Fruit fly (Drosophila melanogaster) whole organism, prepupa: ENCODE data around the gene FER.

ENCODE experiments used
- CG10631 ChIP-seq: fragments of 200-800 bp; sonication (Bioruptor generic); optimal IDR thresholded peaks from 2 replicates; lab custom pipeline; 2016; ENCODE audit warnings: missing biosample characterization, missing genetic modification characterization
- CG11902 ChIP-seq: fragments of 200-800 bp; sonication (Bioruptor generic); optimal IDR thresholded peaks from 3 replicates; lab custom pipeline; 2016; ENCODE audit warnings: missing biosample characterization, missing genetic modification characterization
- CG16779 ChIP-seq: fragments of 200-800 bp; sonication (Bioruptor generic); optimal IDR thresholded peaks from 3 replicates; lab custom pipeline; 2017; ENCODE audit warnings: missing biosample characterization, mild to moderate bottlenecking, missing genetic modification characterization
- CG3032 ChIP-seq: fragments of 200-800 bp; optimal IDR thresholded peaks from 2 replicates; lab custom pipeline; 2019; ENCODE audit warnings: missing biosample characterization, mild to moderate bottlenecking, missing genetic modification characterization, moderate library complexity
- CG32006 ChIP-seq: fragments of 200-800 bp; sonication (Bioruptor generic); optimal IDR thresholded peaks from 3 replicates; lab custom pipeline; 2017; ENCODE audit warnings: missing biosample characterization, mild to moderate bottlenecking, missing genetic modification characterization
- CG34406 ChIP-seq: fragments of 200-800 bp; sonication (Bioruptor generic); optimal IDR thresholded peaks from 3 replicates; lab custom pipeline; 2016; ENCODE audit warnings: missing biosample characterization, missing genetic modification characterization
- CG3919 ChIP-seq: fragments of 200-800 bp; sonication (Bioruptor generic); optimal IDR thresholded peaks from 3 replicates; lab custom pipeline; 2016; ENCODE audit warnings: missing biosample characterization, missing genetic modification characterization
- CG6792 ChIP-seq: fragments of 200-800 bp; sonication (Bioruptor generic); optimal IDR thresholded peaks from 3 replicates; lab custom pipeline; 2016; ENCODE audit warnings: missing biosample characterization, missing genetic modification characterization
- CG6808 ChIP-seq: fragments of 200-800 bp; sonication (Bioruptor generic); optimal IDR thresholded peaks from 3 replicates; lab custom pipeline; 2017; ENCODE audit warnings: missing biosample characterization, missing genetic modification characterization, mild to moderate bottlenecking, moderate library complexity, missing genetic modification reagents
- CG6854 ChIP-seq: fragments of 200-800 bp; sonication (Bioruptor generic); optimal IDR thresholded peaks from 2 replicates; lab custom pipeline; 2017; ENCODE audit warnings: missing biosample characterization, mild to moderate bottlenecking, missing genetic modification characterization
- CG8319 ChIP-seq: fragments of 200-800 bp; sonication (Bioruptor generic); optimal IDR thresholded peaks from 3 replicates; lab custom pipeline; 2016; ENCODE audit warnings: missing biosample characterization, missing genetic modification characterization
- Eip75B ChIP-seq: fragments of 200-800 bp; sonication (Bioruptor generic); optimal IDR thresholded peaks from 3 replicates; lab custom pipeline; 2016; ENCODE audit warnings: missing biosample characterization, missing genetic modification characterization
- Eip78C ChIP-seq: fragments of 200-800 bp; sonication (Bioruptor generic); peaks from one replicate; lab custom pipeline; 2016; ENCODE audit warnings: missing biosample characterization, missing genetic modification characterization
- Eip93F ChIP-seq: fragments of 200-800 bp; sonication (Bioruptor generic); optimal IDR thresholded peaks from 2 replicates; lab custom pipeline; 2016; ENCODE audit warnings: missing biosample characterization, mild to moderate bottlenecking, missing genetic modification characterization
- Ets21C ChIP-seq: fragments of 200-800 bp; sonication (Bioruptor generic); optimal IDR thresholded peaks from 3 replicates; lab custom pipeline; 2016; ENCODE audit warnings: missing biosample characterization, missing genetic modification characterization
- Ets96B ChIP-seq: fragments of 200-800 bp; optimal IDR thresholded peaks from 2 replicates; lab custom pipeline; 2019; ENCODE audit warnings: missing biosample characterization, mild to moderate bottlenecking, missing genetic modification characterization, moderate library complexity
- Lpt ChIP-seq: fragments of 200-800 bp; sonication (Bioruptor generic); optimal IDR thresholded peaks from 3 replicates; lab custom pipeline; 2016; ENCODE audit warnings: missing biosample characterization, missing genetic modification characterization
- Met ChIP-seq: fragments of 200-800 bp; sonication (Bioruptor generic); optimal IDR thresholded peaks from 3 replicates; lab custom pipeline; 2016; ENCODE audit warnings: missing biosample characterization, missing genetic modification characterization
- OdsH ChIP-seq: fragments of 200-800 bp; sonication (Bioruptor generic); optimal IDR thresholded peaks from 3 replicates; lab custom pipeline; 2016; ENCODE audit warnings: missing biosample characterization, missing genetic modification characterization
- Smox ChIP-seq: fragments of 200-800 bp; sonication (Bioruptor generic); optimal IDR thresholded peaks from 3 replicates; lab custom pipeline; 2016; ENCODE audit warnings: missing biosample characterization, missing genetic modification characterization
- Sox102F ChIP-seq: fragments of 200-800 bp; sonication (Bioruptor generic); optimal IDR thresholded peaks from 2 replicates; lab custom pipeline; 2016; ENCODE audit warnings: missing biosample characterization, mild to moderate bottlenecking, missing genetic modification characterization
- Sox14 ChIP-seq: fragments of 200-800 bp; sonication (Bioruptor generic); optimal IDR thresholded peaks from 3 replicates; lab custom pipeline; 2016; ENCODE audit warnings: missing biosample characterization, missing genetic modification characterization
- dac ChIP-seq: fragments of 200-800 bp; sonication (Bioruptor generic); optimal IDR thresholded peaks from 2 replicates; lab custom pipeline; 2017; ENCODE audit warnings: missing biosample characterization, mild to moderate bottlenecking, missing genetic modification characterization
- dsx ChIP-seq: fragments of 200-800 bp; optimal IDR thresholded peaks from 3 replicates; lab custom pipeline; 2019; ENCODE audit warnings: missing biosample characterization, mild to moderate bottlenecking, missing genetic modification characterization, moderate library complexity; ENCODE audit not compliant: poor library complexity, severe bottlenecking
- esn ChIP-seq: fragments of 200-800 bp; sonication (Bioruptor generic); optimal IDR thresholded peaks from 2 replicates; lab custom pipeline; 2016; ENCODE audit warnings: missing biosample characterization, mild to moderate bottlenecking, missing genetic modification characterization, moderate library complexity
- fd59A ChIP-seq: fragments of 200-800 bp; sonication (Bioruptor generic); optimal IDR thresholded peaks from 2 replicates; lab custom pipeline; 2017; ENCODE audit warnings: missing biosample characterization, mild to moderate bottlenecking, missing genetic modification characterization, missing genetic modification reagents
- fd85E ChIP-seq: fragments of 200-800 bp; sonication (Bioruptor generic); optimal IDR thresholded peaks from 3 replicates; lab custom pipeline; 2016; ENCODE audit warnings: missing biosample characterization, missing genetic modification characterization
- fkh ChIP-seq: fragments of 200-800 bp; sonication (Bioruptor generic); optimal IDR thresholded peaks from 3 replicates; lab custom pipeline; 2017; ENCODE audit warnings: missing biosample characterization, mild to moderate bottlenecking, missing genetic modification characterization, moderate library complexity
- net ChIP-seq: fragments of 200-800 bp; sonication (Bioruptor generic); optimal IDR thresholded peaks from 3 replicates; lab custom pipeline; 2016; ENCODE audit warnings: missing biosample characterization, missing genetic modification characterization
- pdm3 ChIP-seq: fragments of 200-800 bp; sonication (Bioruptor generic); optimal IDR thresholded peaks from 3 replicates; lab custom pipeline; 2016; ENCODE audit warnings: missing biosample characterization, missing genetic modification characterization
- salr ChIP-seq, 2 experiments: fragments of 200-800 bp; sonication (Bioruptor generic); optimal IDR thresholded peaks; 3 replicates each; lab custom pipeline; 2016 to 2018; ENCODE audit warnings: missing biosample characterization in 2 of 2, missing genetic modification characterization in 2 of 2, mild to moderate bottlenecking in 1 of 2
- vri ChIP-seq: fragments of 200-800 bp; sonication (Bioruptor generic); optimal IDR thresholded peaks from 3 replicates; lab custom pipeline; 2016; ENCODE audit warnings: missing biosample characterization, mild to moderate bottlenecking, missing genetic modification characterization

The FER gene

DNA sequence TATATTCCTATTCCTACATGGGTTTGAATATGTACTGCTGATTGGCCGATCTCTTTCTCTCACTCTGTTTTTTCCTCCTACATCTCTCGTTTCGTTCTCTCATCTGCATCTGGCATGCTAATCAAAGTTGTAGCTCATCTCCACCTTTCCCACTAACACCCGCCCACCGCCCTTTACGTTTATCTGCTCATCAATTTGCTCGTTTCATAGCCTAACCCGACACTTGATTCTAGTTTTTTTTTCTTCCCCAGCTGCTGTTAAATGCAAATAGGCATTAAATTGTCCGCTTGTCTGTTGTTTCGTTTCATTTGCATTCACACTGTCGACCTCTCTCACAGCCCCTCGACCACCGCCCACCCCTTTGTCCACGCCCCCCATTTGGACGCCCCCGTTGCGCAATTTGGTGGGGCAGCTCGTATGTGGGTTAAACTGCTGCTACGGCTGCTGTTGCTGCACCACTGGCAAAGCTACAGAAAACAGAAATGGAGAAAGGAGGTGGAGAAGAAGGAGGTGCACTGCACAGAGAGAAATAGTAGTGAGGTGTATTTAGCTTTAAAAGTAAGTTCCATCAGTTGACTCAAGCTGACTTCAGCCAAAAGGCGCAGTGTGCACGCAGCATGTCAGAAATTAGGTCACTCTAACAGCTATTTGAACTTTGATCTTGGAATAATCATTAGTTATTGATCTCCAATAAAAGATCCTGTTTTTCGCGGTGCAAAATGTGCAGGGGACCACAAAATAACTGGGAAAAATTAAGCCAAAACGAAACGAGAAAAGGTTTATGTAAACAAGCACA, 26.3 kb upstream of the FER start (continued):
- TF ChIP-seq fd85E (GFP tag; lab: Kevin White, UChicago) (no peak), CG34406 (GFP tag; lab: Kevin White, UChicago) (peak; percentile 36), CG6808 (GFP tag; lab: Kevin White, UChicago) (no peak), Ets96B (tag; lab: Kevin White, UChicago) (peak; percentile 0), CG8319 (GFP tag; lab: Kevin White, UChicago) (peak; percentile 29), salr (GFP tag; optimal IDR thresholded peaks at IDR 0.05; lab: Kevin White, UChicago) (peak in 1 of 2 experiments; percentile 14), CG11902 (GFP tag; lab: Kevin White, UChicago) (peak; percentile 8), CG10631 (peak; percentile 15), CG3032 (tag; lab: Kevin White, UChicago) (no peak), CG6854 (GFP tag; lab: Kevin White, UChicago) (no peak), fd59A (GFP tag; lab: Kevin White, UChicago) (no peak), Smox (no peak), CG16779 (no peak), pdm3 (GFP tag; lab: Kevin White, UChicago) (peak; percentile 42), Met (GFP tag; lab: Kevin White, UChicago) (peak; percentile 15), Ets21C (no peak), Eip93F (GFP tag; lab: Kevin White, UChicago) (no peak), CG6792 (peak; percentile 23)

dm6 chr3R:9419300-9419652, 24.9 kb upstream of the FER start:
- peak; percentile 14 for TF ChIP-seq Eip75B (GFP tag; lab: Kevin White, UChicago)
- peak; percentile 59 for TF ChIP-seq fd85E (GFP tag; lab: Kevin White, UChicago)
- TF ChIP-seq CG8319 (GFP tag; lab: Kevin White, UChicago), result no peak
- TF ChIP-seq CG16779, result peak; percentile 49
- TF ChIP-seq Lpt (GFP tag; lab: Kevin White, UChicago), result peak; percentile 19
- TF ChIP-seq dsx (GFP tag; lab: Kevin White, UChicago), result peak; percentile 11
- TF ChIP-seq dac (GFP tag; lab: Kevin White, UChicago), result peak; percentile 9
- peak; percentile 65 for TF ChIP-seq vri (GFP tag; lab: Kevin White, UChicago)
- no peak for TF ChIP-seq CG3032 (tag; lab: Kevin White, UChicago)
- peak; percentile 26 for TF ChIP-seq net (GFP tag; lab: Kevin White, UChicago)
- TF ChIP-seq CG32006 (GFP tag; lab: Kevin White, UChicago), result no peak
- TF ChIP-seq Sox102F (GFP tag; lab: Kevin White, UChicago), result peak; percentile 34
- TF ChIP-seq Eip78C (GFP tag; lab: Kevin White, UChicago), result peak; percentile 74
- TF ChIP-seq OdsH, result no peak
- TF ChIP-seq pdm3 (GFP tag; lab: Kevin White, UChicago), result no peak
- peak; percentile 3 for TF ChIP-seq CG3919 (GFP tag; lab: Kevin White, UChicago)
- peak; percentile 62 for TF ChIP-seq CG6854 (GFP tag; lab: Kevin White, UChicago)
- TF ChIP-seq esn, result peak; percentile 1
- TF ChIP-seq Sox14 (GFP tag; lab: Kevin White, UChicago), result peak; percentile 76

- TF ChIP-seq fkh (GFP tag; lab: Kevin White, UChicago) (peak; percentile 9), Eip93F (GFP tag; lab: Kevin White, UChicago) (peak; percentile 32), dsx (GFP tag; lab: Kevin White, UChicago) (no peak), vri (GFP tag; lab: Kevin White, UChicago) (peak; percentile 64), Eip78C (GFP tag; lab: Kevin White, UChicago) (peak; percentile 82)
- TF ChIP-seq, all 60 proteins: peak for 4
Observed at dm6 chr3R:9418373-9419299, 24.3 kb upstream of the FER start.
